Fruit fly (Drosophila melanogaster) whole organism, pupa: ENCODE measurements around the gene CG15760.

Experiments used
- CG13204 ChIP-seq: fragments of 200-800 bp; sonication (Bioruptor generic); optimal IDR thresholded peaks from 2 replicates; lab custom pipeline; 2018; ENCODE audit warnings: missing biosample characterization, mild to moderate bottlenecking, missing genetic modification characterization, moderate library complexity
- CG15710 ChIP-seq: fragments of 200-800 bp; sonication (Bioruptor generic); optimal IDR thresholded peaks from 2 replicates; lab custom pipeline; 2018; ENCODE audit warnings: missing biosample characterization, mild to moderate bottlenecking, missing genetic modification characterization, moderate library complexity
- CG8159 ChIP-seq: fragments of 200-800 bp; sonication (Bioruptor generic); optimal IDR thresholded peaks from 3 replicates; lab custom pipeline; 2018; ENCODE audit warnings: missing biosample characterization, mild to moderate bottlenecking, missing genetic modification characterization, moderate library complexity
- CG8301 ChIP-seq: fragments of 200-800 bp; sonication (Bioruptor generic); optimal IDR thresholded peaks from 2 replicates; lab custom pipeline; 2018; ENCODE audit warnings: missing biosample characterization, mild to moderate bottlenecking, missing genetic modification characterization
- CG9948 ChIP-seq: fragments of 200-800 bp; sonication (Bioruptor generic); optimal IDR thresholded peaks from 2 replicates; lab custom pipeline; 2018; ENCODE audit warnings: missing biosample characterization, mild to moderate bottlenecking, missing genetic modification characterization, moderate library complexity
- Snoo ChIP-seq: fragments of 200-800 bp; sonication (Bioruptor generic); optimal IDR thresholded peaks from 3 replicates; lab custom pipeline; 2017; ENCODE audit warnings: missing biosample characterization, mild to moderate bottlenecking, missing genetic modification characterization, inconsistent platforms

dm6 chrX:13667656-13668055, 1.8 kb upstream of the CG15760 start, which contains the start of the genes DNAlig4 and CG11164:
- no peak for TF ChIP-seq CG9948 (tag; lab: Kevin White, UChicago)
- TF ChIP-seq CG8159 (tag; lab: Kevin White, UChicago), result no peak
- TF ChIP-seq CG15710 (tag; lab: Kevin White, UChicago), result no peak
- TF ChIP-seq CG8301 (tag; lab: Kevin White, UChicago), result no peak
- no peak for TF ChIP-seq Snoo (tag; lab: Kevin White, UChicago)
- TF ChIP-seq CG13204, result no peak
